Fruit fly (Drosophila melanogaster): Measurements from ENCODE around the gene brwl.

The brwl gene

dm6 chr2L:9520886-9521868 lies 47.5 kb upstream of the brwl start, which contains the start of gene Oatp30B (continued):
- TF ChIP-seq stwl (tag; optimal IDR thresholded peaks at IDR 0.05): peak; percentile 80
- peak; percentile 89 for TF ChIP-seq jing (GFP tag; optimal IDR thresholded peaks at IDR 0.05)
- TF ChIP-seq CG14014 (GFP tag; IDR thresholded peaks at IDR 0.05): peak; percentile 97
- TF ChIP-seq Nf-YB (GFP tag; optimal IDR thresholded peaks at IDR 0.05): peak; percentile 85
- peak; percentile 99 for TF ChIP-seq Scr (GFP tag; IDR thresholded peaks at IDR 0.05; ENCODE audit: partially characterized antibody)
- TF ChIP-seq Asciz (GFP tag; optimal IDR thresholded peaks at IDR 0.05): peak; percentile 93
- TF ChIP-seq jumu (GFP tag; optimal IDR thresholded peaks at IDR 0.05): peak; percentile 93
- peak; percentile 97 for TF ChIP-seq ase (GFP tag; IDR thresholded peaks at IDR 0.05)
- peak; percentile 98 for TF ChIP-seq CG11247 (GFP tag; IDR thresholded peaks at IDR 0.05)
- peak; percentile 95 for TF ChIP-seq CG7271 (tag; optimal IDR thresholded peaks at IDR 0.05)
- TF ChIP-seq CG15073 (GFP tag; optimal IDR thresholded peaks at IDR 0.05): peak; percentile 62
- peak; percentile 88; the same call in 2 of the 3 replicates for TF ChIP-seq Optix (GFP tag; IDR thresholded peaks at IDR 0.05)
- TF ChIP-seq salm (tag; optimal IDR thresholded peaks at IDR 0.05): peak; percentile 90
- TF ChIP-seq lola (GFP tag; optimal IDR thresholded peaks at IDR 0.05): peak in 1 of 3 experiments; percentile 96
- peak; percentile 97 for TF ChIP-seq Chrac-16 (GFP tag; optimal IDR thresholded peaks at IDR 0.05)
- peak; percentile 95 for TF ChIP-seq chn (GFP tag; optimal IDR thresholded peaks at IDR 0.05)
- peak; percentile 84 for TF ChIP-seq Hey (tag; optimal IDR thresholded peaks at IDR 0.05)
- TF ChIP-seq ara (GFP tag; IDR thresholded peaks at IDR 0.05): peak; percentile 97
- peak; percentile 98 for TF ChIP-seq CG9817 (tag; optimal IDR thresholded peaks at IDR 0.05)
- TF ChIP-seq CG42726 (GFP tag; IDR thresholded peaks at IDR 0.05; ENCODE audit: partially characterized antibody): peak; percentile 76; the same call in 1 of the 2 replicates
- peak in 1 of 2 experiments; percentile 76 for TF ChIP-seq Hr78 (GFP tag; optimal IDR thresholded peaks at IDR 0.05)
- peak; percentile 52 for TF ChIP-seq CG9797 (GFP tag; optimal IDR thresholded peaks at IDR 0.05)
- peak; percentile 96 for TF ChIP-seq CG5245 (GFP tag; optimal IDR thresholded peaks at IDR 0.05)
- TF ChIP-seq CG3847 (GFP tag; IDR thresholded peaks at IDR 0.05): peak; percentile 98
- TF ChIP-seq CG12155 (GFP tag; optimal IDR thresholded peaks at IDR 0.05): peak; percentile 96
- peak; percentile 96 for TF ChIP-seq zfh2 (GFP tag; optimal IDR thresholded peaks at IDR 0.05)
- TF ChIP-seq Dfd (GFP tag; optimal IDR thresholded peaks at IDR 0.05): no peak
- TF ChIP-seq abd-A (tag; optimal IDR thresholded peaks at IDR 0.05): peak; percentile 91
- no peak for TF ChIP-seq Tbp (GFP tag; optimal IDR thresholded peaks at IDR 0.05)
- TF ChIP-seq Rfx (GFP tag; IDR thresholded peaks at IDR 0.05): peak; percentile 99
- TF ChIP-seq CG13894 (tag; optimal IDR thresholded peaks at IDR 0.05): peak; percentile 97
- peak; percentile 95 for TF ChIP-seq CG15601 (tag; optimal IDR thresholded peaks at IDR 0.05)
- peak; percentile 88 for TF ChIP-seq CG12071 (GFP tag; optimal IDR thresholded peaks at IDR 0.05)
- TF ChIP-seq CG14441 (GFP tag; IDR thresholded peaks at IDR 0.05): peak; percentile 97
- TF ChIP-seq nerfin-1 (tag; optimal IDR thresholded peaks at IDR 0.05): peak; percentile 94
- peak; percentile 95 for TF ChIP-seq fd3F (GFP tag; optimal IDR thresholded peaks at IDR 0.05)
- TF ChIP-seq NC2β (GFP tag; optimal IDR thresholded peaks at IDR 0.05): peak; percentile 92
- peak; percentile 97 for TF ChIP-seq bbx (GFP tag; IDR thresholded peaks at IDR 0.05; ENCODE audit: partially characterized antibody)
- TF ChIP-seq Lhr (GFP tag; optimal IDR thresholded peaks at IDR 0.05): peak; percentile 98
- peak; percentile 98 for TF ChIP-seq knrl (GFP tag; IDR thresholded peaks at IDR 0.05; ENCODE audit: partially characterized antibody)
- peak; percentile 95 for TF ChIP-seq Rx (GFP tag; IDR thresholded peaks at IDR 0.05)
- TF ChIP-seq ac (GFP tag; optimal IDR thresholded peaks at IDR 0.05): peak; percentile 70
- TF ChIP-seq CG18599 (GFP tag; optimal IDR thresholded peaks at IDR 0.05): peak; percentile 97
- TF ChIP-seq zfh1 (GFP tag; IDR thresholded peaks at IDR 0.05): peak; percentile 98
- peak; percentile 92 for TF ChIP-seq CG7987 (GFP tag; optimal IDR thresholded peaks at IDR 0.05)
- TF ChIP-seq CG17568 (GFP tag; optimal IDR thresholded peaks at IDR 0.05): peak; percentile 93
- TF ChIP-seq Mad (GFP tag; optimal IDR thresholded peaks at IDR 0.05): peak; percentile 94
